Fruit fly (Drosophila melanogaster) whole organism, embryonic: ENCODE results near the gene CG10584.

Source experiments
- Adf1 ChIP-seq: fragments of 200-800 bp; sonication (Bioruptor generic); IDR thresholded peaks from 2 replicates; pipeline ENCODE4 v1.3.6; 2022; ENCODE audit warnings: missing biosample characterization, missing genetic modification characterization
- Bgb ChIP-seq: fragments of 200-800 bp; sonication (Bioruptor generic); IDR thresholded peaks from 2 replicates; pipeline ENCODE4 v1.3.6; 2022; ENCODE audit warnings: missing biosample characterization, missing genetic modification characterization; ENCODE audit not compliant: partially characterized antibody
- CG10209 ChIP-seq: fragments of 200-800 bp; sonication (Bioruptor generic); optimal IDR thresholded peaks from 3 replicates; lab custom pipeline; 2017; ENCODE audit warnings: missing biosample characterization, mild to moderate bottlenecking, missing genetic modification characterization, missing genetic modification reagents
- CG10565 ChIP-seq: fragments of 200-800 bp; sonication (Bioruptor generic); optimal IDR thresholded peaks from 3 replicates; lab custom pipeline; 2016; ENCODE audit warnings: missing biosample characterization, mild to moderate bottlenecking, missing genetic modification characterization
- CG10979 ChIP-seq: fragments of 200-800 bp; sonication (Bioruptor generic); optimal IDR thresholded peaks from 2 replicates; lab custom pipeline; 2018; ENCODE audit warnings: missing biosample characterization, mild to moderate bottlenecking, missing genetic modification characterization, moderate library complexity
- CG13123 ChIP-seq: fragments of 200-800 bp; sonication (Bioruptor generic); optimal IDR thresholded peaks from 2 replicates; lab custom pipeline; 2016; ENCODE audit warnings: missing biosample characterization, missing genetic modification characterization
- CG16813 ChIP-seq: fragments of 200-800 bp; sonication (Bioruptor generic); IDR thresholded peaks from 3 replicates; pipeline ENCODE4 v1.3.6; 2022; ENCODE audit warnings: missing biosample characterization, missing genetic modification characterization; ENCODE audit not compliant: partially characterized antibody
- CG18011 ChIP-seq: fragments of 200-800 bp; sonication (Bioruptor generic); optimal IDR thresholded peaks from 2 replicates; lab custom pipeline; 2017; ENCODE audit warnings: missing biosample characterization, missing genetic modification characterization, mild to moderate bottlenecking, moderate library complexity, missing genotype
- CG18619 ChIP-seq: fragments of 200-800 bp; sonication (Bioruptor generic); optimal IDR thresholded peaks from 3 replicates; lab custom pipeline; 2017; ENCODE audit warnings: missing biosample characterization, mild to moderate bottlenecking, missing genetic modification characterization
- CG18764 ChIP-seq: fragments of 200-800 bp; sonication (Bioruptor generic); optimal IDR thresholded peaks from 3 replicates; lab custom pipeline; 2016; ENCODE audit warnings: missing biosample characterization, missing genetic modification characterization
- CG2129 ChIP-seq: fragments of 200-800 bp; sonication (Bioruptor generic); IDR thresholded peaks from 2 replicates; pipeline ENCODE4 v1.3.6; 2022; ENCODE audit warnings: missing biosample characterization, missing genetic modification characterization; ENCODE audit not compliant: partially characterized antibody
- CG32767 ChIP-seq: fragments of 200-800 bp; sonication (Bioruptor generic); IDR thresholded peaks from 2 replicates; pipeline ENCODE4 v1.3.6; 2022; ENCODE audit warnings: missing biosample characterization, missing genetic modification characterization
- CG3847 ChIP-seq: fragments of 200-800 bp; sonication (Bioruptor generic); IDR thresholded peaks from 2 replicates; pipeline ENCODE4 v1.3.6; 2022; ENCODE audit warnings: missing biosample characterization, missing genetic modification characterization
- CG4617 ChIP-seq: fragments of 200-800 bp; sonication (Bioruptor generic); optimal IDR thresholded peaks from 3 replicates; lab custom pipeline; 2016; ENCODE audit warnings: missing biosample characterization, missing genetic modification characterization, borderline replicate concordance
- CG4730 ChIP-seq: fragments of 200-800 bp; sonication (Bioruptor generic); IDR thresholded peaks from 2 replicates; pipeline ENCODE4 v1.3.6; 2022; ENCODE audit warnings: missing biosample characterization, missing genetic modification characterization
- CG5180 ChIP-seq: fragments of 200-800 bp; sonication (Bioruptor generic); optimal IDR thresholded peaks from 3 replicates; lab custom pipeline; 2017; ENCODE audit warnings: missing biosample characterization, missing genetic modification characterization, mild to moderate bottlenecking, moderate library complexity, missing genetic modification reagents
- CG6813 ChIP-seq: fragments of 200-800 bp; sonication (Bioruptor generic); optimal IDR thresholded peaks from 2 replicates; lab custom pipeline; 2017; ENCODE audit warnings: missing biosample characterization, missing genetic modification characterization, mild to moderate bottlenecking, moderate library complexity, missing genetic modification reagents
- CG7271 ChIP-seq: fragments of 200-800 bp; sonication (Bioruptor generic); optimal IDR thresholded peaks from 2 replicates; lab custom pipeline; 2018; ENCODE audit warnings: missing biosample characterization, mild to moderate bottlenecking, missing genetic modification characterization, moderate library complexity
- CHES-1-like ChIP-seq: fragments of 200-800 bp; sonication (Bioruptor generic); optimal IDR thresholded peaks from 2 replicates; lab custom pipeline; 2016; ENCODE audit warnings: missing biosample characterization, missing genetic modification characterization
- Chrac-16 ChIP-seq: fragments of 200-800 bp; sonication (Bioruptor generic); optimal IDR thresholded peaks from 3 replicates; lab custom pipeline; 2016; ENCODE audit warnings: missing biosample characterization, missing genetic modification characterization
- Dref ChIP-seq: fragments of 200-800 bp; sonication (Bioruptor generic); IDR thresholded peaks from 2 replicates; pipeline ENCODE4 v1.3.6; 2022; ENCODE audit warnings: missing biosample characterization, missing genetic modification characterization
- E2f2 ChIP-seq: fragments of 200-800 bp; sonication (Bioruptor generic); IDR thresholded peaks from 2 replicates; pipeline ENCODE4 v1.3.6; 2022; ENCODE audit warnings: missing biosample characterization, missing genetic modification characterization
- GATAe ChIP-seq: fragments of 200-800 bp; sonication (Bioruptor generic); conservative IDR thresholded peaks from 2 replicates; pipeline ENCODE4 v1.3.6; 2022; ENCODE audit warnings: missing biosample characterization, missing genetic modification characterization
- Gsc ChIP-seq: fragments of 200-800 bp; sonication (Bioruptor generic); IDR thresholded peaks from 2 replicates; pipeline ENCODE4 v1.3.6; 2022; ENCODE audit warnings: missing biosample characterization, missing genetic modification characterization
- HLH4C ChIP-seq: fragments of 200-800 bp; sonication (Bioruptor generic); IDR thresholded peaks from 3 replicates; pipeline ENCODE4 v1.3.6; 2022; ENCODE audit warnings: missing biosample characterization, missing genetic modification characterization; ENCODE audit not compliant: partially characterized antibody
- Meics ChIP-seq: fragments of 200-800 bp; sonication (Bioruptor generic); optimal IDR thresholded peaks from 2 replicates; lab custom pipeline; 2017; ENCODE audit warnings: missing biosample characterization, mild to moderate bottlenecking, missing genetic modification characterization
- Oaz ChIP-seq: fragments of 200-800 bp; sonication (Bioruptor generic); IDR thresholded peaks from 2 replicates; pipeline ENCODE4 v1.3.6; 2022; ENCODE audit warnings: missing biosample characterization, missing genetic modification characterization
- Rx ChIP-seq: fragments of 200-800 bp; sonication (Bioruptor generic); IDR thresholded peaks from 2 replicates; pipeline ENCODE4 v1.3.6; 2022; ENCODE audit warnings: missing biosample characterization, missing genetic modification characterization
- Six4 ChIP-seq: fragments of 200-800 bp; sonication (Bioruptor generic); optimal IDR thresholded peaks from 2 replicates; lab custom pipeline; 2016; ENCODE audit warnings: missing biosample characterization, missing genetic modification characterization
- Usf ChIP-seq: fragments of 200-800 bp; sonication (Bioruptor generic); optimal IDR thresholded peaks from 2 replicates; lab custom pipeline; 2017; ENCODE audit warnings: missing genotype, missing biosample characterization, missing genetic modification characterization
- ab ChIP-seq: fragments of 200-800 bp; sonication (Bioruptor generic); optimal IDR thresholded peaks from 2 replicates; lab custom pipeline; 2016; ENCODE audit warnings: missing biosample characterization, missing genetic modification characterization
- az2 ChIP-seq: fragments of 200-800 bp; sonication (Bioruptor generic); optimal IDR thresholded peaks from 3 replicates; lab custom pipeline; 2016; ENCODE audit warnings: missing biosample characterization, missing genetic modification characterization
- bcd ChIP-seq: fragments of 200-800 bp; sonication (Bioruptor generic); optimal IDR thresholded peaks from 2 replicates; lab custom pipeline; 2017; ENCODE audit warnings: missing biosample characterization, mild to moderate bottlenecking, missing genetic modification characterization
- crp ChIP-seq, 2 experiments: fragments of 200-800 bp; sonication (Bioruptor generic); optimal IDR thresholded peaks; 2 replicates in 1 of 2; 3 replicates in 1 of 2; lab custom pipeline; 2017; ENCODE audit warnings: missing biosample characterization in 2 of 2, missing genetic modification characterization in 2 of 2, mild to moderate bottlenecking in 1 of 2, moderate library complexity in 1 of 2
- danr ChIP-seq: fragments of 200-800 bp; sonication (Bioruptor generic); IDR thresholded peaks from 2 replicates; pipeline ENCODE4 v1.3.6; 2022; ENCODE audit warnings: missing biosample characterization, missing genetic modification characterization
- dimm ChIP-seq: fragments of 200-800 bp; sonication (Bioruptor generic); IDR thresholded peaks from 2 replicates; pipeline ENCODE4 v1.3.6; 2022; ENCODE audit warnings: missing biosample characterization, missing genetic modification characterization
- dmrt11E ChIP-seq: fragments of 200-800 bp; sonication (Bioruptor generic); optimal IDR thresholded peaks from 3 replicates; lab custom pipeline; 2018; ENCODE audit warnings: missing biosample characterization, mild to moderate bottlenecking, missing genetic modification characterization, moderate library complexity
- eyg ChIP-seq: fragments of 200-800 bp; sonication (Bioruptor generic); optimal IDR thresholded peaks from 3 replicates; lab custom pipeline; 2016; ENCODE audit warnings: missing biosample characterization, missing genetic modification characterization
- kay ChIP-seq: fragments of 200-800 bp; sonication (Bioruptor generic); optimal IDR thresholded peaks from 2 replicates; lab custom pipeline; 2016; ENCODE audit warnings: missing biosample characterization, missing genetic modification characterization
- ken ChIP-seq: fragments of 200-800 bp; sonication (Bioruptor generic); IDR thresholded peaks from 3 replicates; pipeline ENCODE4 v1.3.6; 2022; ENCODE audit warnings: missing biosample characterization, missing genetic modification characterization
- kni ChIP-seq: fragments of 200-800 bp; sonication (Bioruptor generic); optimal IDR thresholded peaks from 3 replicates; lab custom pipeline; 2017; ENCODE audit warnings: mild to moderate bottlenecking, missing biosample characterization, missing genetic modification reagents, missing genetic modification characterization
- lmd ChIP-seq: fragments of 200-800 bp; sonication (Bioruptor generic); IDR thresholded peaks from 2 replicates; pipeline ENCODE4 v1.3.6; 2022; ENCODE audit warnings: missing biosample characterization, missing genetic modification characterization
- luna ChIP-seq: fragments of 200-800 bp; sonication (Bioruptor generic); optimal IDR thresholded peaks from 2 replicates; lab custom pipeline; 2016; ENCODE audit warnings: missing biosample characterization, missing genetic modification characterization
- nom ChIP-seq: fragments of 200-800 bp; sonication (Bioruptor generic); optimal IDR thresholded peaks from 2 replicates; lab custom pipeline; 2017; ENCODE audit warnings: missing biosample characterization, missing genetic modification characterization, mild to moderate bottlenecking, moderate library complexity, missing genetic modification reagents
- ranshi ChIP-seq: fragments of 200-800 bp; sonication (Bioruptor generic); IDR thresholded peaks from 2 replicates; pipeline ENCODE4 v1.3.6; 2022; ENCODE audit warnings: missing biosample characterization, missing genetic modification characterization
- sd ChIP-seq: fragments of 200-800 bp; sonication (Bioruptor generic); optimal IDR thresholded peaks from 3 replicates; lab custom pipeline; 2018; ENCODE audit warnings: missing biosample characterization, mild to moderate bottlenecking, missing genetic modification characterization, moderate library complexity
- shn ChIP-seq: fragments of 200-800 bp; sonication (Bioruptor generic); optimal IDR thresholded peaks from 3 replicates; lab custom pipeline; 2016; ENCODE audit warnings: missing biosample characterization, missing genetic modification characterization
- sna ChIP-seq: fragments of 200-800 bp; sonication (Bioruptor generic); IDR thresholded peaks from 2 replicates; pipeline ENCODE4 v1.3.6; 2022; ENCODE audit warnings: missing biosample characterization, missing genetic modification characterization; ENCODE audit not compliant: partially characterized antibody
- unc-4 ChIP-seq: fragments of 200-800 bp; sonication (Bioruptor generic); IDR thresholded peaks from 2 replicates; pipeline ENCODE4 v1.3.6; 2022; ENCODE audit warnings: missing biosample characterization, missing genetic modification characterization; ENCODE audit not compliant: partially characterized antibody
- wor ChIP-seq: fragments of 200-800 bp; sonication (Bioruptor generic); IDR thresholded peaks from 2 replicates; pipeline ENCODE4 v1.3.6; 2022; ENCODE audit warnings: missing biosample characterization, missing genetic modification characterization

Gene CG10584

DNA sequence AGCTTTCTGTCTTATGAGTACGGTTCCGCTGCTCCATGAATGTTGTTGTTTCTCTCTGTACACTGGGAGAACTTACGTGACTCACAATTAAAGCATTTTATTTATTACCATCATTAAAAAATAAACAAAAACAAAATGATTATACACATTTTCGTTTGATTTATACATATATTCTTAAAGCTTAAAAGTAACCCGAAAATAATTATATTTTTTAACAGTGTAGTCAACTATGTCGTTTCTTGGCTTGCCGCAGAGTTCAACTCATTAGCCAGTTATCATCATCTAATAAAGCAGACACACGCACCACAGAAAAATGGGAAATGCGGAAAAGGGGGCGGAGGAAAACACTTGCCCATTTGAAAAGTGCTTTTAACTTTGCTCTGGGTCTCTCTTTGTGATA lies 6.2 kb upstream of the CG10584 start (continued):
- no peak for TF ChIP-seq CG2129 (GFP tag; lab: Robert Waterston, UW)
- TF ChIP-seq dimm, result 0 out of 2 replicates have a peak, but pooled peaks have one; percentile 44
- peak in 1 of 2 experiments; percentile 13 for TF ChIP-seq crp (GFP tag; optimal IDR thresholded peaks at IDR 0.05; lab: Kevin White, UChicago)
- TF ChIP-seq Rx (GFP tag; lab: Robert Waterston, UW), result no peak
- TF ChIP-seq Dref (GFP tag; lab: Robert Waterston, UW), result no peak
- TF ChIP-seq lmd (GFP tag; lab: Robert Waterston, UW), result peak; percentile 76
- peak; percentile 84 for TF ChIP-seq CG10979 (tag; lab: Kevin White, UChicago)
- TF ChIP-seq CG10209 (GFP tag; lab: Kevin White, UChicago), result peak; percentile 78
- TF ChIP-seq bcd (GFP tag; lab: Kevin White, UChicago), result peak; percentile 75
- peak; percentile 7 for TF ChIP-seq CG5180 (GFP tag; lab: Kevin White, UChicago)
- TF ChIP-seq unc-4 (GFP tag; lab: Robert Waterston, UW), result no peak
- TF ChIP-seq sd, result peak; percentile 79
- no peak for TF ChIP-seq CG16813
- no peak for TF ChIP-seq ab (GFP tag; lab: Kevin White, UChicago)
- TF ChIP-seq Usf (GFP tag; lab: Kevin White, UChicago), result no peak
- 0 out of 2 replicates have a peak, but pooled peaks have one; percentile 35 for TF ChIP-seq wor (GFP tag; lab: Robert Waterston, UW)
- peak; percentile 34 for TF ChIP-seq CHES-1-like
- TF ChIP-seq Bgb (GFP tag; lab: Robert Waterston, UW), result no peak
- TF ChIP-seq CG32767 (GFP tag; lab: Robert Waterston, UW), result peak; percentile 64; the same call in 1 of the 2 replicates
- peak; percentile 77 for TF ChIP-seq CG3847 (GFP tag; lab: Robert Waterston, UW)
- no peak for TF ChIP-seq CG10565 (GFP tag; lab: Kevin White, UChicago)
- peak; percentile 52; the same call in 1 of the 2 replicates for TF ChIP-seq GATAe (GFP tag; lab: Robert Waterston, UW)
- peak; percentile 78 for TF ChIP-seq Meics
- TF ChIP-seq CG4617 (GFP tag; lab: Kevin White, UChicago), result peak; percentile 38
- TF ChIP-seq HLH4C, result no peak
- peak; percentile 60; the same call in 1 of the 2 replicates for TF ChIP-seq CG4730
- TF ChIP-seq CG18764, result peak; percentile 59
- TF ChIP-seq CG13123 (GFP tag; lab: Kevin White, UChicago), result peak; percentile 50
- TF ChIP-seq sna, result no peak
- peak; percentile 45; the same call in 1 of the 2 replicates for TF ChIP-seq Adf1 (GFP tag; lab: Robert Waterston, UW)
- peak; percentile 68 for TF ChIP-seq Chrac-16 (GFP tag; lab: Kevin White, UChicago)
- TF ChIP-seq ranshi (GFP tag; lab: Robert Waterston, UW), result peak; percentile 81
- TF ChIP-seq ken, result no peak
- peak; percentile 82 for TF ChIP-seq az2 (GFP tag; lab: Kevin White, UChicago)
- TF ChIP-seq shn (GFP tag; lab: Kevin White, UChicago), result no peak
- no peak for TF ChIP-seq CG7271
- TF ChIP-seq dmrt11E (tag; lab: Kevin White, UChicago), result peak; percentile 79
- TF ChIP-seq Gsc (GFP tag; lab: Robert Waterston, UW), result no peak
- TF ChIP-seq luna (GFP tag; lab: Kevin White, UChicago), result no peak
- peak; percentile 28 for TF ChIP-seq CG18011 (GFP tag; lab: Kevin White, UChicago)
- TF ChIP-seq danr (GFP tag; lab: Robert Waterston, UW), result peak; percentile 49; the same call in 1 of the 2 replicates
- no peak for TF ChIP-seq kni (GFP tag; lab: Kevin White, UChicago)
- peak; percentile 51; the same call in 1 of the 2 replicates for TF ChIP-seq E2f2
- peak; percentile 56 for TF ChIP-seq CG18619 (GFP tag; lab: Kevin White, UChicago)
- peak; percentile 54 for TF ChIP-seq Six4
- peak; percentile 56 for TF ChIP-seq Oaz
- peak; percentile 32 for TF ChIP-seq eyg (GFP tag; lab: Kevin White, UChicago)
- peak; percentile 59 for TF ChIP-seq kay (GFP tag; lab: Kevin White, UChicago)
- TF ChIP-seq nom, result no peak
- peak; percentile 72 for TF ChIP-seq CG6813
